Worm (Caenorhabditis elegans): ENCODE measurements around the gene F43C11.6.

ce11 chrII:2379673-2380072 lies 37.4 kb downstream of the F43C11.6 start:
- no peak for TF ChIP-seq klf-2 (GFP tag; conservative IDR thresholded peaks at IDR 0.05)
- no peak for TF ChIP-seq flt-1 (GFP tag; IDR thresholded peaks at IDR 0.05)
- no peak for TF ChIP-seq tab-1 (GFP tag; IDR thresholded peaks at IDR 0.05)
- TF ChIP-seq med-1 (GFP tag; optimal IDR thresholded peaks at IDR 0.05; ENCODE audit: insufficient read depth) = no peak
